Fruit fly (Drosophila melanogaster) S2 (cell line): ENCODE data around the gene CG10365.

Experiments used
- CG8478 ChIP-seq: fragments of >200 bp; optimal IDR thresholded peaks from 2 replicates; lab custom pipeline; 2018
- CTCF ChIP-seq, 2 experiments: fragments of >200 bp; optimal IDR thresholded peaks; 2 replicates each; lab custom pipeline; 2018

- TF ChIP-seq CG8478 (lab: Kevin White, UChicago) (no peak), CTCF (optimal IDR thresholded peaks at IDR 0.05; lab: Kevin White, UChicago) (no peak)
These were observed 49.7 kb downstream of the CG10365 start, which contains the start of gene tst for dm6 chr3R:23772808-23773207.
